Fruit fly (Drosophila melanogaster) whole organism: ENCODE data around the gene Targ1.
A peak's percentile ranks its signal among the peaks of the same experiment; 100 is the strongest.

Experiments used
- CG8478 ChIP-seq: fragments of >200 bp; optimal IDR thresholded peaks from 2 replicates; lab custom pipeline; 2018; ENCODE audit warnings: inconsistent platforms
- Dll ChIP-seq: fragments of >200 bp; optimal IDR thresholded peaks from 2 replicates; lab custom pipeline; 2017
- EcR ChIP-seq, 2 experiments: fragments of >200 bp; optimal IDR thresholded peaks; 2 replicates each; lab custom pipeline; 2017; ENCODE audit warnings: missing biosample characterization in 2 of 2, missing genetic modification characterization in 2 of 2, missing genetic modification reagents in 2 of 2
- pan ChIP-seq: fragments of >200 bp; optimal IDR thresholded peaks from 2 replicates; lab custom pipeline; 2017
- psq ChIP-seq: fragments of >200 bp; optimal IDR thresholded peaks from 2 replicates; lab custom pipeline; 2017
- usp ChIP-seq: fragments of >200 bp; optimal IDR thresholded peaks from 2 replicates; lab custom pipeline; 2017; ENCODE audit warnings: missing biosample characterization, missing genetic modification characterization, mixed read lengths

The Targ1 gene

dm6 chr3L:21225642-21226041, 23.0 kb upstream of the Targ1 start:
- TF ChIP-seq EcR (GFP tag; optimal IDR thresholded peaks at IDR 0.05; lab: Kevin White, UChicago) (peak in 1 of 2 experiments; percentile 97), CG8478 (lab: Kevin White, UChicago) (no peak)

DNA sequence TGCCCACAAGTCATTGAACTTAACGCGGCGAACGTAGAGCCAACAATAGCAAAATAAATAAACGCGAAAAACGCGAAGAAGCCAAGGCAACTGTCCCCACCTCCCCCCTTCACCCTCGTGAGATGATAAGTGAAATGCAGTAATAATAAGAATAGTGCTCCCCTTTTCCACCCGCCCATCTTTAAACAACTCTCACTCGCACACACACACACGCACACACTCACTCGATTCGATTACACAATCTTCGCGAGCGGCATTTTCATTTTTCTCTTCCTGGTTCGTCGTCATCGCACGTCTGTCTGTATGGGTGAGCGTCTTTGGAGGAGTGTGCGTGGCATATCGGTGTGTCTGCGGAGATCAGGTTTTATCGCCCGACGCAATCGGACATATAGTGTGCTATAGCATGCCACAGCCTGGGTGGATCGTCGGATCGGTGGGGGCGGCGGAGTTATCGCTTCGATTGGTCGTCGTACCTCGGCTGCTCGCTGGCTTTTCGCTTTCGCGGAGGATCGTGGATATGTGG, 22.1 kb upstream of the Targ1 start:
- TF ChIP-seq EcR (GFP tag; optimal IDR thresholded peaks at IDR 0.05; lab: Kevin White, UChicago) (peak; percentile 85 to 99), usp (no peak)

DNA sequence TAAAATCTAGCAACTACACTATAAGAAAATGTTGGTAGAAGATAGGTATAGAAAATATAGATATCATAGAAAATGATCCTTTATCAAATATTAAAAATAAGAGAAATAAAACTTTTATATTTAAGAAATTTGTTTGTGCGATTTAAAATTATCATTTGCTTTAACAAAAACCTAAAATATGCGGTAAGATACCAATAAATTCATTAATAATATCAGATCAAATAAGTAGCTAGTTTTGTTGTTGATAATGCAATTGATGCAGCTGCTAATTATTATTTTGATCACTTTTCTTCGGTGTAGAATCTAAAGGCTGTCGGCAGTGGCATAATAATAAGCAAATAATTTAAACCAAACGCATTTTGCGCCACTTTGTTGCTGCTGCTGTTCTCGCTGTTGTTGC, 21.6 kb upstream of the Targ1 start:
- no peak for TF ChIP-seq EcR (GFP tag; optimal IDR thresholded peaks at IDR 0.05; lab: Kevin White, UChicago)
- TF ChIP-seq Dll (lab: Kevin White, UChicago) = no peak
- no peak for TF ChIP-seq usp
- no peak for TF ChIP-seq pan (lab: Kevin White, UChicago)
- no peak for TF ChIP-seq psq (lab: Kevin White, UChicago)
- TF ChIP-seq CG8478 (lab: Kevin White, UChicago) = no peak

- no peak for TF ChIP-seq CG8478 (lab: Kevin White, UChicago)
- TF ChIP-seq Dll (lab: Kevin White, UChicago) = no peak
- TF ChIP-seq usp = no peak
- no peak for TF ChIP-seq EcR (GFP tag; optimal IDR thresholded peaks at IDR 0.05; lab: Kevin White, UChicago)
- TF ChIP-seq pan (lab: Kevin White, UChicago) = no peak
- TF ChIP-seq psq (lab: Kevin White, UChicago) = no peak
Observed at dm6 chr3L:21223268-21223667, 20.6 kb upstream of the Targ1 start.

DNA sequence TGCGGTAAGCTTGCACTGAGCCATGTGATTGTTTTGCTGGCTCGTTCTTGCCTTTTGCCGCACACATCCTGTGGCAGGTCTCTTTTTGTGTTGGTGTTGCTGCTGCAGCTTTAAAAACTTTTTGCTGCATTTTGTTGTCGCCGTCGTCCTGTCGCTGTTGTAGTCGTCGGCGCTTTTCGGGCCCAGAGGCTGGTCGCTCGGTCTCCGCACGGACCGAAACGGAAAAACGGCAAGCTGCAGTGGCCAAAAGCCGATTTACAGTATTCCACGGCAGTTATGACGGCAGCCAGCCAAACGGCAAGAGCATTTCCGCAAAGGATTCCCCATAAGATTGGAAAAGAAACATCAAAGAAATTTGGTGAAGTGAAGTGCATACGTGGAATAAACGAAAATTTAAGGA, 17.4 kb upstream of the Targ1 start, which contains the start of gene CG43219:
Gene CG43219, plus strand, starts transcription at position 301 of the 400 bp plus-strand sequence.
- TF ChIP-seq EcR (GFP tag; optimal IDR thresholded peaks at IDR 0.05; lab: Kevin White, UChicago) (no peak), psq (lab: Kevin White, UChicago) (no peak), Dll (lab: Kevin White, UChicago) (no peak), pan (lab: Kevin White, UChicago) (no peak), CG8478 (lab: Kevin White, UChicago) (no peak), usp (no peak)

DNA sequence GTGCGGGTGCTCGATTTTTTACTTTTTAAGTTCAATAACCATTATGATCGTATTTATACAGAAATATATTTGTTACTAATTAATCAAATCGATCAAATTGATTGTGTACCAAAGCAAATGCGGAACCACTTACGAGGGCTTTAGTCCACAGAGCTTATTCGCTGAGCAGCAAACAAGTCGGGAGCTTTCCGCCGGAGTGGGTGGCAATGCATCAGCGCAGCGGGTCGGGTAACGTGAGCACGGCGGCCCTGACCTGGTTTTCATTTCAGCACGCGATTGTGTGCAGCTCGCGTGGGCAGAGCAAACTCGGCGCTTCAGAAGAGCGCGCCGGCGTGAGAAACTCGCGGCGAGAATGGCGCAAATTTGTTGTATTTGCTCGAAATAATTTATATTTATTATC, 16.5 kb upstream of the Targ1 start:
- TF ChIP-seq pan (lab: Kevin White, UChicago) (no peak), EcR (GFP tag; optimal IDR thresholded peaks at IDR 0.05; lab: Kevin White, UChicago) (no peak), usp (no peak), psq (lab: Kevin White, UChicago) (no peak), Dll (lab: Kevin White, UChicago) (no peak), CG8478 (lab: Kevin White, UChicago) (no peak)

- TF ChIP-seq EcR (GFP tag; optimal IDR thresholded peaks at IDR 0.05; lab: Kevin White, UChicago) (no peak), Dll (lab: Kevin White, UChicago) (no peak)
Observed at dm6 chr3L:21216697-21217291, 14.1 kb upstream of the Targ1 start, which contains the start of the genes Trmt112 and Ilk. TSS of gene Trmt112 (minus strand) at chr3L:21216839. TSS of gene Ilk (plus strand) at chr3L:21216901.

dm6 chr3L:21209921-21210532, 7.3 kb upstream of the Targ1 start, which contains the start of the genes CG10510 and CG10508:
TSS of gene CG10510 (minus strand) at chr3L:21210084.
TSS of gene CG10508 (plus strand) at chr3L:21210215.
- no peak for TF ChIP-seq Dll (lab: Kevin White, UChicago)
- no peak for TF ChIP-seq CG8478 (lab: Kevin White, UChicago)

DNA sequence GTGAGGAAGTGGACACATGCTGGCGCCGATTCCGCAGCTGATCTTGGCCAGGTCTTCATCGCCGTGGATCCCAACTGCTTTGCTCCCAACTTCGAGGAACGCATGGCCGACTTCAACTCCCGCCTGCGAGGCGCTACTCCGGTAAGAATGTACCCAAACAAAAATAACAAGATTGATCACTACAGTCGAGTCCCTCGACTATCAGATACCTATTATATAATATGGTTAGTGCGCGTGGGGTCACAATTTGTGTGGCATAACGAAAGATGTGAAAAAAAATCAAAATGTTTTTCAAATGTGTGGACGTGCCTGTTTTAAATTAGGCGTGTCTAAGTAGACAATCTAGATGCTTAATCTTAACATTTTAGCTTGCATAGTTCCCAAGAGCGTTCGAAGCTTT, 3.8 kb upstream of the Targ1 start:
- no peak for TF ChIP-seq EcR (GFP tag; optimal IDR thresholded peaks at IDR 0.05; lab: Kevin White, UChicago)
- no peak for TF ChIP-seq pan (lab: Kevin White, UChicago)
- TF ChIP-seq Dll (lab: Kevin White, UChicago) = no peak
- no peak for TF ChIP-seq usp
- TF ChIP-seq CG8478 (lab: Kevin White, UChicago) = no peak
- TF ChIP-seq psq (lab: Kevin White, UChicago) = no peak

DNA sequence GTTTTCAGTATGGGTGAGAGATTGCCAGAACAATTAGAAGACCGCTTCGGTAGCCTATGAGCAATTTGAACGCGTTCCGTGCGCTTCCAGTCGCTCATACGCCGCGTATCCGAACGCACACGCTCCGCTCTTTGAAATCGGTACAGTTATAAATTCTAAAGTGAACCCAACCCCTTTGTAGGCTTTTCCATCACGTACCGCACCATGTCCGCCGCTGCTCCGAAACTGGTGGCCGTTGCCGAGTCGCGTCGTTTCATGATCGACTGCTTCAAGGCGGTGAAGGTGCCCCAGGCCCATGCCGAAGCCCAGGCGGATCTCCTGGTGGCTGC, 2.8 kb upstream of the Targ1 start:
- TF ChIP-seq usp (no peak), Dll (lab: Kevin White, UChicago) (no peak), EcR (GFP tag; optimal IDR thresholded peaks at IDR 0.05; lab: Kevin White, UChicago) (no peak), psq (lab: Kevin White, UChicago) (no peak), CG8478 (lab: Kevin White, UChicago) (no peak)

dm6 chr3L:21204581-21205495, 2.2 kb upstream of the Targ1 start:
- TF ChIP-seq psq (lab: Kevin White, UChicago) (no peak), EcR (GFP tag; optimal IDR thresholded peaks at IDR 0.05; lab: Kevin White, UChicago) (no peak)
